Fruit fly (Drosophila melanogaster) whole organism, wandering third instar larva: ENCODE measurements around the gene Mocs1.

ENCODE experiments used
- Abd-B ChIP-seq: fragments of >200 bp; optimal IDR thresholded peaks from 2 replicates; lab custom pipeline; 2017; ENCODE audit warnings: missing biosample characterization, missing genetic modification characterization
- CG32264 ChIP-seq: fragments of 200-800 bp; sonication (Bioruptor generic); optimal IDR thresholded peaks from 2 replicates; lab custom pipeline; 2016; ENCODE audit warnings: missing biosample characterization, missing genetic modification characterization
- CG9705 ChIP-seq: fragments of 200-800 bp; sonication (Bioruptor generic); optimal IDR thresholded peaks from 2 replicates; lab custom pipeline; 2018; ENCODE audit warnings: missing biosample characterization, mild to moderate bottlenecking, missing genetic modification characterization
- CrebA ChIP-seq: fragments of 200-800 bp; sonication (Bioruptor generic); optimal IDR thresholded peaks from 2 replicates; lab custom pipeline; 2016; ENCODE audit warnings: missing biosample characterization, mild to moderate bottlenecking, missing genetic modification characterization, borderline replicate concordance
- Dfd ChIP-seq: fragments of >200 bp; optimal IDR thresholded peaks from 2 replicates; lab custom pipeline; 2017; ENCODE audit warnings: missing biosample characterization, missing genetic modification characterization
- Dif ChIP-seq: fragments of 200-275, 200-300 bp; sonication (Bioruptor generic); optimal IDR thresholded peaks from 2 replicates; lab custom pipeline; 2018; ENCODE audit warnings: missing biosample characterization, missing genetic modification characterization; ENCODE audit not compliant: partially characterized antibody
- HLH106 ChIP-seq: fragments of 200-800 bp; optimal IDR thresholded peaks from 3 replicates; lab custom pipeline; 2019; ENCODE audit warnings: missing biosample characterization, mild to moderate bottlenecking, missing genetic modification characterization, moderate library complexity
- Hnf4 ChIP-seq: fragments of 200-800 bp; sonication (Bioruptor generic); optimal IDR thresholded peaks from 2 replicates; lab custom pipeline; 2016; ENCODE audit warnings: missing biosample characterization, mild to moderate bottlenecking, missing genetic modification characterization
- Hr83 ChIP-seq: fragments of 200-300 bp; sonication (Bioruptor generic); optimal IDR thresholded peaks from 2 replicates; lab custom pipeline; 2016; ENCODE audit warnings: missing biosample characterization, mild to moderate bottlenecking, missing genetic modification characterization, moderate library complexity; ENCODE audit not compliant: poor library complexity, severe bottlenecking
- Jra ChIP-seq: sonication (Bioruptor generic); optimal IDR thresholded peaks from 2 replicates; lab custom pipeline; 2016; ENCODE audit warnings: missing biosample characterization, missing genetic modification characterization
- Mio ChIP-seq: sonication (Bioruptor generic); optimal IDR thresholded peaks from 2 replicates; lab custom pipeline; 2016; ENCODE audit warnings: missing biosample characterization, missing genetic modification characterization
- Myc ChIP-seq: fragments of >200 bp; optimal IDR thresholded peaks from 2 replicates; lab custom pipeline; 2017
- N ChIP-seq: fragments of >200 bp; optimal IDR thresholded peaks from 2 replicates; lab custom pipeline; 2018; ENCODE audit warnings: missing biosample characterization, missing external identifiers, missing genetic modification characterization
- OdsH ChIP-seq: fragments of 200-800 bp; sonication (Bioruptor generic); optimal IDR thresholded peaks from 2 replicates; lab custom pipeline; 2016; ENCODE audit warnings: missing biosample characterization, mild to moderate bottlenecking, missing genetic modification characterization
- Rel ChIP-seq, 2 experiments: fragments of 200-800 bp; sonication (Bioruptor generic) in 1 of 2; optimal IDR thresholded peaks; 2 replicates in 1 of 2; 3 replicates in 1 of 2; lab custom pipeline; 2016 to 2019; ENCODE audit warnings: mild to moderate bottlenecking in 2 of 2, missing biosample characterization in 2 of 2, missing genetic modification characterization in 2 of 2, moderate library complexity in 1 of 2
- Sp1 ChIP-seq: fragments of 200-800 bp; sonication (Bioruptor generic); optimal IDR thresholded peaks from 3 replicates; lab custom pipeline; 2019; ENCODE audit warnings: missing biosample characterization, mild to moderate bottlenecking, missing genetic modification characterization, moderate library complexity
- Vsx2 ChIP-seq: fragments of 200-300, 225-300 bp; sonication (Bioruptor generic); optimal IDR thresholded peaks from 2 replicates; lab custom pipeline; 2018; ENCODE audit warnings: missing biosample characterization, missing genetic modification characterization; ENCODE audit not compliant: partially characterized antibody
- dl ChIP-seq, 2 experiments: fragments of 175-275, 200-275 bp in 1 of 2; fragments of 200-275 bp in 1 of 2; sonication (Bioruptor generic); optimal IDR thresholded peaks; lab custom pipeline; 2018; ENCODE audit warnings: mild to moderate bottlenecking in 2 of 2, missing biosample characterization in 2 of 2, missing genetic modification characterization in 2 of 2, moderate library complexity in 2 of 2; ENCODE audit not compliant: partially characterized antibody in 2 of 2, insufficient read depth in 1 of 2
- dmrt93B ChIP-seq: fragments of 200-800 bp; sonication (Bioruptor generic); optimal IDR thresholded peaks from 2 replicates; lab custom pipeline; 2018; ENCODE audit warnings: missing biosample characterization, mild to moderate bottlenecking, missing genetic modification characterization
- dsf ChIP-seq: sonication (Bioruptor generic); optimal IDR thresholded peaks from 2 replicates; lab custom pipeline; 2016; ENCODE audit warnings: missing biosample characterization, missing genetic modification characterization, borderline replicate concordance
- foxo ChIP-seq, 2 experiments: fragments of 200-800 bp; sonication (Bioruptor generic); optimal IDR thresholded peaks; 2 replicates in 1 of 2; 3 replicates in 1 of 2; lab custom pipeline; 2016 to 2017; ENCODE audit warnings: missing biosample characterization in 2 of 2, missing genetic modification characterization in 2 of 2
- fru ChIP-seq: fragments of 200-800 bp; sonication (Bioruptor generic); optimal IDR thresholded peaks from 3 replicates; lab custom pipeline; 2016; ENCODE audit warnings: missing biosample characterization, mild to moderate bottlenecking, missing genetic modification characterization
- h ChIP-seq: fragments of 200-800 bp; sonication (Bioruptor generic); optimal IDR thresholded peaks from 3 replicates; lab custom pipeline; 2016; ENCODE audit warnings: missing biosample characterization, mild to moderate bottlenecking, missing genetic modification characterization
- jim ChIP-seq: fragments of 175-275, 200-325 bp; sonication (Bioruptor generic); optimal IDR thresholded peaks from 2 replicates; lab custom pipeline; 2016; ENCODE audit warnings: missing biosample characterization, mild to moderate bottlenecking, missing genetic modification characterization
- lola ChIP-seq: fragments of >200 bp; optimal IDR thresholded peaks from 2 replicates; lab custom pipeline; 2017; ENCODE audit warnings: missing biosample characterization, missing genetic modification characterization
- pan ChIP-seq: fragments of >200 bp; optimal IDR thresholded peaks from 2 replicates; lab custom pipeline; 2017
- rgr ChIP-seq: fragments of 200-800 bp; sonication (Bioruptor generic); optimal IDR thresholded peaks from 3 replicates; lab custom pipeline; 2016; ENCODE audit warnings: missing biosample characterization, mild to moderate bottlenecking, missing genetic modification characterization
- sage ChIP-seq: fragments of 200-800 bp; sonication (Bioruptor generic); optimal IDR thresholded peaks from 2 replicates; lab custom pipeline; 2016; ENCODE audit warnings: missing biosample characterization, mild to moderate bottlenecking, missing genetic modification characterization
- sv ChIP-seq: fragments of 200-800 bp; sonication (Bioruptor generic); optimal IDR thresholded peaks from 3 replicates; lab custom pipeline; 2016; ENCODE audit warnings: missing biosample characterization, missing genetic modification characterization
- tai ChIP-seq: sonication (Bioruptor generic); optimal IDR thresholded peaks from 2 replicates; lab custom pipeline; 2016; ENCODE audit warnings: missing biosample characterization, missing genetic modification characterization
- usp ChIP-seq: fragments of >200 bp; optimal IDR thresholded peaks from 2 replicates; lab custom pipeline; 2017; ENCODE audit warnings: missing biosample characterization, missing genetic modification characterization
- woc ChIP-seq: sonication (Bioruptor generic); optimal IDR thresholded peaks from 2 replicates; lab custom pipeline; 2016; ENCODE audit warnings: missing biosample characterization, mild to moderate bottlenecking, missing genetic modification characterization

Mocs1 gene

DNA sequence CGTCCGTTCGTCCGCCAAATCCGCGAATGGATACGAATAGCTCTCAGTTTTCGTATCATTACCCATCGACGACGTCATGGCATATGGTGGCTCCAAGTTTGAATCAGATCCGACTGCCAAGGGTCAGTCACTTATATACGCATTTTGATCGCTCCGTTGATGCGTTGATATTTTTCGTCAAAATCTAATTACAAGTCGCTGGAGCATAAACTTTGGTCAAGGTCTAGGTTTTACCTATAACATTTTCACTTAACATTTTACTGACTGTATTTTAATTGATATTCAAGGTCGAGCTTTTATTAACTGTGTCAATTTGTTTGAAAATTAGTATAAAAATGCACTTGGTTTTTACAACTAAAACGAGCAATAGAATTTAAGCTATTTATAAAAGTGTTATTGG is 31.3 kb downstream of the Mocs1 start, which contains the start of gene Elo68beta:
TSS of gene Elo68beta (minus strand) at position 101 of the 400 bp plus-strand sequence.
- TF ChIP-seq Vsx2 (GFP tag; lab: Kevin White, UChicago) (no peak), dl (GFP tag; optimal IDR thresholded peaks at IDR 0.05; lab: Kevin White, UChicago; ENCODE audit: insufficient read depth in 1 of 2, partially characterized antibody in 2 of 2) (no peak), foxo (GFP tag; optimal IDR thresholded peaks at IDR 0.05; lab: Kevin White, UChicago) (no peak)

DNA sequence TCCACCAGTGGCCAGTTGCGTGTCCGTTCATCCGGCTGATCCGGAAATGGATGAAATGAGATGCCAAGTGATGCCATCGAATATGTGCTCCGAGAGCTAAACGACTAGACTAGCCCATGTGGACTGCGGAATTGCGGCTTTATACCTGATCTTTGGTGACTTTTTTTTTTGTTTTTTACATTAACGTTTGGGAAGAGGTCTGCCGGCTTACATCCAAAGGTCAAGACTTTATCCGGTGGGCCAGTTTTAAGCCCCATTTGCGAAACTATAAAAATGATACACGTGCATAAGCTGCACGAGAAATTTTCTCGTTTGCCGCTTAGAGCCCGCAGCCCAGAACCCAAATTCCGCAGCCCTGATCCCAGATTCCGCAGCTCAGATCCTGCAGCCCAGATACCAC is 32.6 kb downstream of the Mocs1 start, which contains the start of gene Elo68alpha:
TSS of gene Elo68alpha (minus strand) at position 101 of the 400 bp plus-strand sequence.
- TF ChIP-seq dmrt93B (GFP tag; lab: Kevin White, UChicago) (no peak), fru (GFP tag; lab: Kevin White, UChicago) (no peak), Myc (no peak), CG9705 (no peak), Hr83 (GFP tag; lab: Kevin White, UChicago) (no peak), usp (GFP tag; lab: Kevin White, UChicago) (no peak), Hnf4 (GFP tag; lab: Kevin White, UChicago) (no peak), N (GFP tag; lab: Kevin White, UChicago) (no peak), dl (GFP tag; optimal IDR thresholded peaks at IDR 0.05; lab: Kevin White, UChicago; ENCODE audit: insufficient read depth in 1 of 2, partially characterized antibody in 2 of 2) (no peak), Dfd (GFP tag; lab: Kevin White, UChicago) (no peak), Rel (GFP tag; optimal IDR thresholded peaks at IDR 0.05; lab: Kevin White, UChicago) (no peak), Rel (tag; optimal IDR thresholded peaks at IDR 0.05; lab: Kevin White, UChicago) (no peak), sv (GFP tag; lab: Kevin White, UChicago) (no peak), Jra (GFP tag; lab: Kevin White, UChicago) (no peak), tai (GFP tag; lab: Kevin White, UChicago) (no peak), OdsH (no peak)
- TF ChIP-seq, all 38 proteins: peak for 0

DNA sequence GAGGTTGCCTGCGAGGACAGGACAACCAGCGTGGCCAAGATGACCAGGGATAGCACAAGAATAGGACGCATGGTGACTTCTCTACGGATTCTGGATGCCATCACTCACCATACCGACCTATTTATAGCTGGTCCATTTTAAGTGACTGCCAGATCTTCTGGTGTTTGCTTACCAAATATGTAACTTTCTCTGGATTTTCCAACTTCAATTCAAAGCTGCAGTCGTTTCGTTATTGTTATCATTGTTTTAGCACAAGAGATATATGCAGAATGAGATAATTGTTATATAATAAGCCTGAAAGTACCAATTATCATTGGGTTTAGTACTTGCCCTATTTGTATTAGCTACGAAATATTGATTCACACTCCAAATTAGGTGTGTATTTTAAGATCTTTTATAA is 33.4 kb downstream of the Mocs1 start, which contains the start of gene CG32071:
TSS of gene CG32071 (minus strand) at position 101 of the 400 bp plus-strand sequence.
- no peak for TF ChIP-seq Myc
- no peak for TF ChIP-seq CG32264 (GFP tag; lab: Kevin White, UChicago)
- no peak for TF ChIP-seq dsf (GFP tag; lab: Kevin White, UChicago)

DNA sequence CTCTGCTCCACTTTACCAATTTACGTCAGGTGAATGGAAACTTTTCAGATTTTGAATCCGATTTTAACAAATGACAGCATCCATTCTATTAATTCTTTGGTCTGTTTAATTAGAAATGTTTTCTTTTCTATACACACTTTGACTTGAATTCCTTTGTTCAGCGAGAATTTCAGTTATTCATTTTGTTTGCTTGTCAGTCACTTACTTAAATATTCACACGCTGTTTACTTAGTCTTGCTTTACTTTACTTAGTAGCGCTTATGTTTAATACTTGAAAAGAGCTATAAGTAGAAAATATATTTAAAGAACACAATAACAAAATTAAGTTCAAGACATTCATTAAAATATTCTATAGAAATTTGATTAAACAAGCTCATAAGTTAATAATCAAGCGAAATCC is 37.1 kb downstream of the Mocs1 start, which contains the start of gene CG32073:
TSS of gene CG32073 (minus strand) at position 151 of the 400 bp plus-strand sequence.
- no peak for TF ChIP-seq dsf (GFP tag; lab: Kevin White, UChicago)
- no peak for TF ChIP-seq Myc
- no peak for TF ChIP-seq jim (GFP tag; lab: Kevin White, UChicago)
- no peak for TF ChIP-seq N (GFP tag; lab: Kevin White, UChicago)
- no peak for TF ChIP-seq OdsH
- no peak for TF ChIP-seq CrebA
- TF ChIP-seq rgr (GFP tag; lab: Kevin White, UChicago) = no peak
- no peak for TF ChIP-seq pan (lab: Kevin White, UChicago)
- TF ChIP-seq usp (GFP tag; lab: Kevin White, UChicago) = no peak
- TF ChIP-seq Hr83 (GFP tag; lab: Kevin White, UChicago) = no peak
- no peak for TF ChIP-seq h (GFP tag; lab: Kevin White, UChicago)
- TF ChIP-seq HLH106 (tag; lab: Kevin White, UChicago) = no peak
- TF ChIP-seq Mio (GFP tag; lab: Kevin White, UChicago) = no peak
- TF ChIP-seq, all 38 proteins: peak for 0

DNA sequence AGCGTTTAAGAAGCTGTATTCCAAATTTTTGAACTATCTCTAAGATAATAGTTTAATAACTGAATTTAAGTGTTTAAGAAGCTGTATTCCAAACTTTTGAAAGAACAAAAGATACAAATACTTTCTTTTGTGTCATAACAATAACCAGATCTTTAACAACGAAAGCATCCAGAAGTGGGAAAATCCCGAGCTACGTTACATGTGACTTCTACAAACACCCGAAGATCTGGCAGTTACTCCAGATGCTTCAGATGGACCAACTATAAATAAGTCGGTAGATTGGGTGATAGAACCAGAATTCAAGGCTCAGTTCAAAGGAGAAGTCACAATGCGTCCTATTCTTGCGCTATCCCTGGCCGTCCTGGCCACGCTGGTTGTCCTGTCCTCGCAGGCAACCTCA is 37.6 kb downstream of the Mocs1 start, which contains the start of gene CG12522:
TSS of gene CG12522 (plus strand) at position 301 of the 400 bp plus-strand sequence.
- TF ChIP-seq Dif (GFP tag; lab: Kevin White, UChicago) (no peak), OdsH (no peak), CG9705 (no peak), Abd-B (GFP tag; lab: Kevin White, UChicago) (no peak), sage (no peak), woc (GFP tag; lab: Kevin White, UChicago) (no peak), Hnf4 (GFP tag; lab: Kevin White, UChicago) (no peak), jim (GFP tag; lab: Kevin White, UChicago) (no peak), pan (lab: Kevin White, UChicago) (no peak), dsf (GFP tag; lab: Kevin White, UChicago) (no peak), Rel (GFP tag; optimal IDR thresholded peaks at IDR 0.05; lab: Kevin White, UChicago) (no peak), Rel (tag; optimal IDR thresholded peaks at IDR 0.05; lab: Kevin White, UChicago) (no peak), Mio (GFP tag; lab: Kevin White, UChicago) (no peak), Sp1 (GFP tag; lab: Kevin White, UChicago) (no peak), lola (GFP tag; lab: Kevin White, UChicago) (no peak), Myc (no peak)
